Fruit fly (Drosophila melanogaster) whole organism, embryonic: ENCODE results near the gene SC35.

Experiments used
- B-H1 ChIP-seq: fragments of 200-800 bp; sonication (Bioruptor generic); IDR thresholded peaks from 3 replicates; pipeline ENCODE4 v1.3.6; 2022; ENCODE audit warnings: missing biosample characterization, missing genetic modification characterization
- CG10366 ChIP-seq: fragments of 200-800 bp; sonication (Bioruptor generic); IDR thresholded peaks from 2 replicates; pipeline ENCODE4 v1.3.6; 2022; ENCODE audit warnings: missing biosample characterization, missing genetic modification characterization
- CG12236 ChIP-seq: fragments of 200-800 bp; sonication (Bioruptor generic); optimal IDR thresholded peaks from 2 replicates; lab custom pipeline; 2016; ENCODE audit warnings: missing biosample characterization, missing genetic modification characterization
- CG12659 ChIP-seq: fragments of 200-800 bp; sonication (Bioruptor generic); optimal IDR thresholded peaks from 3 replicates; lab custom pipeline; 2017; ENCODE audit warnings: mild to moderate bottlenecking, missing biosample characterization, missing genetic modification reagents, missing genetic modification characterization
- CG12942 ChIP-seq: fragments of 200-800 bp; sonication (Bioruptor generic); optimal IDR thresholded peaks from 3 replicates; lab custom pipeline; 2016; ENCODE audit warnings: missing biosample characterization, missing genetic modification characterization
- CG1529 ChIP-seq: fragments of 200-800 bp; sonication (Bioruptor generic); optimal IDR thresholded peaks from 3 replicates; lab custom pipeline; 2018; ENCODE audit warnings: missing biosample characterization, missing genetic modification characterization
- CG17385 ChIP-seq: fragments of 200-800 bp; sonication (Bioruptor generic); optimal IDR thresholded peaks from 3 replicates; lab custom pipeline; 2018; ENCODE audit warnings: missing biosample characterization, mild to moderate bottlenecking, missing genetic modification characterization
- CG17612 ChIP-seq: fragments of 200-800 bp; sonication (Bioruptor generic); IDR thresholded peaks from 2 replicates; pipeline ENCODE4 v1.3.6; 2022; ENCODE audit warnings: missing biosample characterization, missing genetic modification characterization
- CG17829 ChIP-seq: fragments of 200-800 bp; optimal IDR thresholded peaks from 2 replicates; lab custom pipeline; 2019; ENCODE audit warnings: missing biosample characterization, mild to moderate bottlenecking, missing genetic modification characterization, moderate library complexity
- CG34422 ChIP-seq: fragments of 200-800 bp; sonication (Bioruptor generic); IDR thresholded peaks from 3 replicates; pipeline ENCODE4 v1.3.6; 2022; ENCODE audit warnings: missing biosample characterization, missing genetic modification characterization
- CG4360 ChIP-seq: fragments of 200-800 bp; sonication (Bioruptor generic); IDR thresholded peaks from 2 replicates; pipeline ENCODE4 v1.3.6; 2022; ENCODE audit warnings: missing biosample characterization, missing genetic modification characterization
- CG4424 ChIP-seq: fragments of 200-800 bp; sonication (Bioruptor generic); optimal IDR thresholded peaks from 3 replicates; lab custom pipeline; 2016; ENCODE audit warnings: missing biosample characterization, missing genetic modification characterization
- CG4820 ChIP-seq: fragments of 200-800 bp; sonication (Bioruptor generic); optimal IDR thresholded peaks from 3 replicates; lab custom pipeline; 2016; ENCODE audit warnings: missing biosample characterization, missing genetic modification characterization
- CG5245 ChIP-seq: fragments of 200-800 bp; sonication (Bioruptor generic); optimal IDR thresholded peaks from 3 replicates; lab custom pipeline; 2016; ENCODE audit warnings: missing biosample characterization, missing genetic modification characterization
- CG5953 ChIP-seq: fragments of 200-800 bp; sonication (Bioruptor generic); IDR thresholded peaks from 2 replicates; pipeline ENCODE4 v1.3.6; 2022; ENCODE audit warnings: missing biosample characterization, missing genetic modification characterization
- CG6683 ChIP-seq: fragments of 200-800 bp; sonication (Bioruptor generic); optimal IDR thresholded peaks from 2 replicates; lab custom pipeline; 2017; ENCODE audit warnings: missing biosample characterization, mild to moderate bottlenecking, missing genetic modification characterization, missing genetic modification reagents
- CG6854 ChIP-seq: fragments of 200-800 bp; sonication (Bioruptor generic); optimal IDR thresholded peaks from 3 replicates; lab custom pipeline; 2017; ENCODE audit warnings: missing biosample characterization, mild to moderate bottlenecking, missing genetic modification characterization
- CG7928 ChIP-seq: fragments of 200-800 bp; sonication (Bioruptor generic); optimal IDR thresholded peaks from 2 replicates; lab custom pipeline; 2017; ENCODE audit warnings: missing biosample characterization, mild to moderate bottlenecking, missing genetic modification characterization
- CG8359 ChIP-seq: fragments of 200-800 bp; sonication (Bioruptor generic); optimal IDR thresholded peaks from 2 replicates; lab custom pipeline; 2017; ENCODE audit warnings: missing biosample characterization, mild to moderate bottlenecking, missing genetic modification characterization, borderline replicate concordance
- CG9876 ChIP-seq: fragments of 200-800 bp; sonication (Bioruptor generic); optimal IDR thresholded peaks from 2 replicates; lab custom pipeline; 2016; ENCODE audit warnings: missing biosample characterization, missing genetic modification characterization
- Camta ChIP-seq: fragments of 200-800 bp; sonication (Bioruptor generic); optimal IDR thresholded peaks from 2 replicates; lab custom pipeline; 2016; ENCODE audit warnings: missing biosample characterization, missing genetic modification characterization
- CoRest ChIP-seq: fragments of 200-800 bp; sonication (Bioruptor generic); optimal IDR thresholded peaks from 3 replicates; lab custom pipeline; 2018; ENCODE audit warnings: missing biosample characterization, mild to moderate bottlenecking, missing genetic modification characterization, moderate library complexity
- Deaf1 ChIP-seq: fragments of 200-800 bp; optimal IDR thresholded peaks from 3 replicates; lab custom pipeline; 2019; ENCODE audit warnings: missing biosample characterization, mild to moderate bottlenecking, missing genetic modification characterization, moderate library complexity
- Drgx ChIP-seq: fragments of 200-800 bp; sonication (Bioruptor generic); IDR thresholded peaks from 2 replicates; pipeline ENCODE4 v1.3.6; 2022; ENCODE audit warnings: missing biosample characterization, missing genetic modification characterization
- GATAe ChIP-seq: fragments of 200-800 bp; sonication (Bioruptor generic); conservative IDR thresholded peaks from 2 replicates; pipeline ENCODE4 v1.3.6; 2022; ENCODE audit warnings: missing biosample characterization, missing genetic modification characterization
- H2.0 ChIP-seq: fragments of 200-800 bp; sonication (Bioruptor generic); IDR thresholded peaks from 2 replicates; pipeline ENCODE4 v1.3.6; 2022; ENCODE audit warnings: missing biosample characterization, missing genetic modification characterization
- Lhr ChIP-seq: fragments of 200-800 bp; sonication (Bioruptor generic); optimal IDR thresholded peaks from 3 replicates; lab custom pipeline; 2017; ENCODE audit warnings: mild to moderate bottlenecking, missing biosample characterization, missing genetic modification reagents, missing genetic modification characterization
- MBD-R2 ChIP-seq: fragments of 200-800 bp; sonication (Bioruptor generic); IDR thresholded peaks from 2 replicates; pipeline ENCODE4 v1.3.6; 2022; ENCODE audit warnings: missing biosample characterization, missing genetic modification characterization
- Myb ChIP-seq: fragments of 200-800 bp; sonication (Bioruptor generic); optimal IDR thresholded peaks from 2 replicates; lab custom pipeline; 2016; ENCODE audit warnings: missing biosample characterization, missing genetic modification characterization
- Oli ChIP-seq: fragments of 200-800 bp; sonication (Bioruptor generic); optimal IDR thresholded peaks from 2 replicates; lab custom pipeline; 2018; ENCODE audit warnings: missing biosample characterization, mild to moderate bottlenecking, missing genetic modification characterization, moderate library complexity
- Sin3A ChIP-seq: fragments of >200 bp; optimal IDR thresholded peaks from 2 replicates; lab custom pipeline; 2018
- Sox102F ChIP-seq: fragments of 200-800 bp; sonication (Bioruptor generic); optimal IDR thresholded peaks from 2 replicates; lab custom pipeline; 2018; ENCODE audit warnings: missing biosample characterization, mild to moderate bottlenecking, missing genetic modification characterization, moderate library complexity
- ash1 ChIP-seq: fragments of 200-800 bp; sonication (Bioruptor generic); optimal IDR thresholded peaks from 2 replicates; lab custom pipeline; 2018; ENCODE audit warnings: missing biosample characterization, mild to moderate bottlenecking, missing genetic modification characterization
- bcd ChIP-seq: fragments of 200-800 bp; sonication (Bioruptor generic); optimal IDR thresholded peaks from 2 replicates; lab custom pipeline; 2017; ENCODE audit warnings: missing biosample characterization, mild to moderate bottlenecking, missing genetic modification characterization
- cas ChIP-seq: fragments of 200-800 bp; sonication (Bioruptor generic); IDR thresholded peaks from 2 replicates; pipeline ENCODE4 v1.3.6; 2022; ENCODE audit warnings: missing biosample characterization, missing genetic modification characterization
- danr ChIP-seq: fragments of 200-800 bp; sonication (Bioruptor generic); IDR thresholded peaks from 2 replicates; pipeline ENCODE4 v1.3.6; 2022; ENCODE audit warnings: missing biosample characterization, missing genetic modification characterization
- dati ChIP-seq: fragments of 200-800 bp; sonication (Bioruptor generic); IDR thresholded peaks from 2 replicates; pipeline ENCODE4 v1.3.6; 2022; ENCODE audit warnings: missing biosample characterization, missing genetic modification characterization
- gsb ChIP-seq: fragments of 200-800 bp; sonication (Bioruptor generic); IDR thresholded peaks from 2 replicates; pipeline ENCODE4 v1.3.6; 2022; ENCODE audit warnings: missing biosample characterization, missing genetic modification characterization
- her ChIP-seq: fragments of 200-800 bp; sonication (Bioruptor generic); optimal IDR thresholded peaks from 2 replicates; lab custom pipeline; 2016; ENCODE audit warnings: missing biosample characterization, missing genetic modification characterization
- ken ChIP-seq: fragments of 200-800 bp; sonication (Bioruptor generic); IDR thresholded peaks from 3 replicates; pipeline ENCODE4 v1.3.6; 2022; ENCODE audit warnings: missing biosample characterization, missing genetic modification characterization
- klu ChIP-seq: fragments of 200-800 bp; sonication (Bioruptor generic); IDR thresholded peaks from 2 replicates; pipeline ENCODE4 v1.3.6; 2022; ENCODE audit warnings: missing biosample characterization, missing genetic modification characterization
- luna ChIP-seq: fragments of 200-800 bp; sonication (Bioruptor generic); optimal IDR thresholded peaks from 2 replicates; lab custom pipeline; 2016; ENCODE audit warnings: missing biosample characterization, missing genetic modification characterization
- org-1 ChIP-seq: fragments of 200-800 bp; sonication (Bioruptor generic); optimal IDR thresholded peaks from 2 replicates; lab custom pipeline; 2017; ENCODE audit warnings: missing biosample characterization, missing genetic modification characterization
- prd ChIP-seq, 3 experiments: fragments of >200 bp in 2 of 3; fragments of 200-800 bp in 1 of 3; sonication (Bioruptor generic) in 1 of 3; optimal IDR thresholded peaks in 2 of 3; IDR thresholded peaks in 1 of 3; 2 replicates in 2 of 3; 3 replicates in 1 of 3; pipeline versions ENCODE4 v1.3.6 to Lab custom; 2017 to 2022; ENCODE audit warnings: missing biosample characterization in 1 of 3, missing genetic modification characterization in 1 of 3
- pum ChIP-seq: fragments of 200-800 bp; sonication (Bioruptor generic); optimal IDR thresholded peaks from 2 replicates; lab custom pipeline; 2016; ENCODE audit warnings: missing biosample characterization, missing genetic modification characterization
- slbo ChIP-seq: fragments of 200-800 bp; sonication (Bioruptor generic); IDR thresholded peaks from 2 replicates; pipeline ENCODE4 v1.3.6; 2022; ENCODE audit warnings: missing biosample characterization, missing genetic modification characterization
- tap ChIP-seq: fragments of 200-800 bp; optimal IDR thresholded peaks from 3 replicates; lab custom pipeline; 2019; ENCODE audit warnings: missing biosample characterization, mild to moderate bottlenecking, missing genetic modification characterization, moderate library complexity
- tin ChIP-seq: fragments of 200-800 bp; sonication (Bioruptor generic); optimal IDR thresholded peaks from 3 replicates; lab custom pipeline; 2016; ENCODE audit warnings: missing biosample characterization, missing genetic modification characterization
- yki ChIP-seq: fragments of >200 bp; optimal IDR thresholded peaks from 3 replicates; lab custom pipeline; 2018
- zfh1 ChIP-seq: fragments of 200-800 bp; sonication (Bioruptor generic); IDR thresholded peaks from 3 replicates; pipeline ENCODE4 v1.3.6; 2022; ENCODE audit warnings: missing biosample characterization, missing genetic modification characterization

The SC35 gene

DNA sequence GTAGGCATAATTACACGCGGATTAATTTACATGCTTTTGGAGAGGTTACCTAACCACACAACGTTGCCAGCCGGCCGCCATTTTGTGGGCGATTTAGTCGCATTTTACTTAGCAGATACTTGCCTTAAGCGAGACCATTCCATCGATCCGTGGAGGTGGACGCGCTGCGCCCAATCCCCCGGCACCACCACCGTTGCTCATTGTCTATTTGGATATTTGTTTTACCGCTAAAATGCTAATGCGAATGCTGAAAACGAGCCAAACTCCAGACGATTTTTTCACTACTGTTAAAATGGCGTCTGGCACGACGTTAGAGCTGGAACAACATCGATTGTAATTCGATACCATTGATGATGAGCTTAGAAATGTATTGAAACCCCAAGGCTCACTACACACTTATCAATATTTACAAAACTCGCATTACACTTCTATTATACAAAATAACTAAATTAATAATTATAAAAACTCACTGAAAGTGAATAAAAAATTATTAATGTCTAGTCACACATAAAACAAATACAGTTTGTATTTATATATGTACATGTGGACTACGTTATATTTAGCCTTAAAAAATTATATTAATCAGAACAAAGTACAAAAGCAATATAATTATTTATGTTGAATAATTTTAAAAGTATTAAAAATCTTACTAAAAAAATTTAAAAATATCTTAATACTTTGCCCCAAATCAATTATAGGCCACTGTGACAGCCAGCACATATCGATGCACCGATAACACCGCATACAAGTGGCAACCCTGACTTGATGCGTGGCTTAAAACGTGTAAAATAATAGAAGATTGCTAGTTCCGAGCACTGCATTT is 542 bp downstream of the SC35 start, which contains the start of gene eRF3 (continued):
- TF ChIP-seq B-H1 (GFP tag; lab: Robert Waterston, UW) (0 out of 3 replicates have a peak, but pooled peaks have one; percentile 51), CG17385 (GFP tag; lab: Kevin White, UChicago) (peak; percentile 56), Oli (tag; lab: Kevin White, UChicago) (peak; percentile 74), CG6683 (GFP tag; lab: Kevin White, UChicago) (peak; percentile 64), luna (GFP tag; lab: Kevin White, UChicago) (no peak), Camta (GFP tag; lab: Kevin White, UChicago) (no peak), CG12942 (peak; percentile 68), Deaf1 (peak; percentile 50), tin (GFP tag; lab: Kevin White, UChicago) (peak; percentile 74), ken (GFP tag; lab: Robert Waterston, UW) (peak; percentile 49), cas (GFP tag; lab: Robert Waterston, UW) (no peak), Lhr (GFP tag; lab: Kevin White, UChicago) (no peak), CG7928 (GFP tag; lab: Kevin White, UChicago) (no peak), CoRest (tag; lab: Kevin White, UChicago) (peak; percentile 92), bcd (peak; percentile 63), Sin3A (lab: Kevin White, UChicago) (peak; percentile 26), H2.0 (GFP tag; lab: Robert Waterston, UW) (peak; percentile 69), Myb (GFP tag; lab: Kevin White, UChicago) (no peak), CG1529 (GFP tag; lab: Kevin White, UChicago) (peak; percentile 6), MBD-R2 (GFP tag; lab: Robert Waterston, UW) (0 out of 2 replicates have a peak, but pooled peaks have one; percentile 30), prd (optimal IDR thresholded peaks at IDR 0.05; lab: Kevin White, UChicago) (no peak), prd (GFP tag; IDR thresholded peaks at IDR 0.05; lab: Robert Waterston, UW) (peak; percentile 83), GATAe (GFP tag; lab: Robert Waterston, UW) (peak; percentile 65), gsb (GFP tag; lab: Robert Waterston, UW) (peak; percentile 53; the same call in 1 of the 2 replicates), CG4360 (GFP tag; lab: Robert Waterston, UW) (no peak), CG5245 (GFP tag; lab: Kevin White, UChicago) (peak; percentile 9), CG4424 (GFP tag; lab: Kevin White, UChicago) (peak; percentile 71), CG4820 (peak; percentile 63), org-1 (GFP tag; lab: Kevin White, UChicago) (no peak), klu (GFP tag; lab: Robert Waterston, UW) (peak; percentile 64), Sox102F (GFP tag; lab: Kevin White, UChicago) (peak; percentile 86), CG12236 (GFP tag; lab: Kevin White, UChicago) (no peak), Drgx (GFP tag; lab: Robert Waterston, UW) (peak; percentile 27; the same call in 1 of the 2 replicates), slbo (GFP tag; lab: Robert Waterston, UW) (peak; percentile 87), tap (peak; percentile 73), CG34422 (GFP tag; lab: Robert Waterston, UW) (peak; percentile 73; the same call in 2 of the 3 replicates), pum (peak; percentile 9), yki (lab: Kevin White, UChicago) (no peak), CG9876 (GFP tag; lab: Kevin White, UChicago) (no peak), zfh1 (peak; percentile 23; the same call in 1 of the 3 replicates), danr (GFP tag; lab: Robert Waterston, UW) (peak; percentile 65), CG10366 (GFP tag; lab: Robert Waterston, UW) (peak; percentile 59), dati (no peak), CG6854 (no peak), her (no peak), CG12659 (GFP tag; lab: Kevin White, UChicago) (peak; percentile 72), CG17829 (tag; lab: Kevin White, UChicago) (peak; percentile 85), CG5953 (GFP tag; lab: Robert Waterston, UW) (no peak), ash1 (GFP tag; lab: Kevin White, UChicago) (no peak), CG17612 (GFP tag; lab: Robert Waterston, UW) (0 out of 2 replicates have a peak, but pooled peaks have one; percentile 13), CG8359 (GFP tag; lab: Kevin White, UChicago) (peak; percentile 6)
